Worm (Caenorhabditis elegans) whole organism, midembryonic: Measurements from ENCODE around the gene ZK1320.9.

Experiments used
- T22C8.4 ChIP-seq: fragments of 200-800 bp; sonication (Bioruptor generic); IDR thresholded peaks from 2 replicates; pipeline ENCODE4 v1.3.6; 2022; ENCODE audit warnings: missing genetic modification characterization, missing compliant biosample characterization
- flt-1 ChIP-seq: fragments of 200-800 bp; sonication (Bioruptor generic); IDR thresholded peaks from 2 replicates; pipeline ENCODE4 v1.3.6; 2022; ENCODE audit warnings: missing genetic modification characterization, missing compliant biosample characterization
- klf-2 ChIP-seq: fragments of 200-800 bp; sonication (Bioruptor generic); conservative IDR thresholded peaks from 2 replicates; pipeline ENCODE4 v1.3.6; 2022; ENCODE audit warnings: missing genetic modification reagents, missing genetic modification characterization, missing compliant biosample characterization
- med-1 ChIP-seq: sonication (generic microtip); optimal IDR thresholded peaks from 2 replicates; lab custom pipeline; 2017; ENCODE audit warnings: missing genetic modification characterization, mild to moderate bottlenecking, missing compliant biosample characterization, antibody characterized with exemption, missing genetic modification reagents; ENCODE audit not compliant: insufficient read depth

DNA sequence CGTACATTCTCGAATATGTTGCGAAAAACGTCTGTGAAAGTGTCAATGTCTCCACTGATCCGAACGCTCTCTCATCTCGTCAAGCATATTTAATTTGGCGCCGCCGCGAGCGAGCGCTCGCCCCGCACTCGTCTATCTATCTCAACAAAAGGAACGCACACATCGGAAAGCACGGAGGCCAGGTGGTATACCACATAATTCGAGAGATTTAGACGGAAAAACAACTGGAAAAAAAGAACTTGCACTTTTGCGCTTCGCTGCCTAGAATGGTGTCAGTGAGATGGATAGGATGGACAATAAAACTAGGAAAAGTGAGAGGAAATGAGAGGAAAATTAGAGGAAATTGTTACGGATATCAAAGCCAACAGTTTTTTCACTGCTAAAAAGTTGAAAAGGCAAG, 42.7 kb upstream of the ZK1320.9 start:
- no peak for TF ChIP-seq T22C8.4 (GFP tag; lab: Robert Waterston, UW)
- TF ChIP-seq med-1 = no peak
- no peak for TF ChIP-seq klf-2 (GFP tag; lab: Robert Waterston, UW)
- no peak for TF ChIP-seq flt-1 (GFP tag; lab: Robert Waterston, UW)
